Fruit fly (Drosophila melanogaster) whole organism, prepupa: ENCODE measurements around the gene CG18754.

Experiments
- Blimp-1 ChIP-seq: fragments of 200-800 bp; sonication (Bioruptor generic); optimal IDR thresholded peaks from 3 replicates; lab custom pipeline; 2017; ENCODE audit warnings: missing biosample characterization, missing genetic modification characterization, mild to moderate bottlenecking, moderate library complexity, missing genetic modification reagents
- CG11294 ChIP-seq: fragments of 200-800 bp; sonication (Bioruptor generic); IDR thresholded peaks from 2 replicates; pipeline ENCODE4 v1.3.6; 2022; ENCODE audit warnings: missing biosample characterization, missing genetic modification characterization
- CG1621 ChIP-seq: fragments of 200-800 bp; sonication (Bioruptor generic); optimal IDR thresholded peaks from 3 replicates; lab custom pipeline; 2018; ENCODE audit warnings: missing biosample characterization, mild to moderate bottlenecking, missing genetic modification characterization
- CG16779 ChIP-seq: fragments of 200-800 bp; sonication (Bioruptor generic); optimal IDR thresholded peaks from 3 replicates; lab custom pipeline; 2017; ENCODE audit warnings: missing biosample characterization, mild to moderate bottlenecking, missing genetic modification characterization
- CG3032 ChIP-seq: fragments of 200-800 bp; optimal IDR thresholded peaks from 2 replicates; lab custom pipeline; 2019; ENCODE audit warnings: missing biosample characterization, mild to moderate bottlenecking, missing genetic modification characterization, moderate library complexity
- CG31627 ChIP-seq: fragments of 200-800 bp; sonication (Bioruptor generic); optimal IDR thresholded peaks from 3 replicates; lab custom pipeline; 2016; ENCODE audit warnings: missing biosample characterization, missing genetic modification characterization
- CG32006 ChIP-seq: fragments of 200-800 bp; sonication (Bioruptor generic); optimal IDR thresholded peaks from 3 replicates; lab custom pipeline; 2017; ENCODE audit warnings: missing biosample characterization, mild to moderate bottlenecking, missing genetic modification characterization
- CG34406 ChIP-seq: fragments of 200-800 bp; sonication (Bioruptor generic); optimal IDR thresholded peaks from 3 replicates; lab custom pipeline; 2016; ENCODE audit warnings: missing biosample characterization, missing genetic modification characterization
- CG4318 ChIP-seq: fragments of 200-800 bp; sonication (Bioruptor generic); optimal IDR thresholded peaks from 3 replicates; lab custom pipeline; 2017; ENCODE audit warnings: missing biosample characterization, mild to moderate bottlenecking, missing genetic modification characterization
- CG6163 ChIP-seq: fragments of 200-800 bp; sonication (Bioruptor generic); IDR thresholded peaks from 3 replicates; pipeline ENCODE4 v1.3.6; 2022; ENCODE audit warnings: missing biosample characterization, missing genetic modification characterization
- CG7368 ChIP-seq: fragments of 200-800 bp; sonication (Bioruptor generic); optimal IDR thresholded peaks from 3 replicates; lab custom pipeline; 2016; ENCODE audit warnings: missing biosample characterization, missing genetic modification characterization
- CG8119 ChIP-seq: fragments of 200-800 bp; sonication (Bioruptor generic); IDR thresholded peaks from 3 replicates; pipeline ENCODE4 v1.3.6; 2022; ENCODE audit warnings: missing biosample characterization, missing genetic modification characterization
- CG8319 ChIP-seq: fragments of 200-800 bp; sonication (Bioruptor generic); optimal IDR thresholded peaks from 3 replicates; lab custom pipeline; 2016; ENCODE audit warnings: missing biosample characterization, missing genetic modification characterization
- CG9139 ChIP-seq: fragments of 200-800 bp; sonication (Bioruptor generic); optimal IDR thresholded peaks from 3 replicates; lab custom pipeline; 2017; ENCODE audit warnings: missing biosample characterization, mild to moderate bottlenecking, missing genetic modification characterization
- Eip75B ChIP-seq: fragments of 200-800 bp; sonication (Bioruptor generic); optimal IDR thresholded peaks from 3 replicates; lab custom pipeline; 2016; ENCODE audit warnings: missing biosample characterization, missing genetic modification characterization
- Eip78C ChIP-seq: fragments of 200-800 bp; sonication (Bioruptor generic); peaks from one replicate; lab custom pipeline; 2016; ENCODE audit warnings: missing biosample characterization, missing genetic modification characterization
- Ets21C ChIP-seq: fragments of 200-800 bp; sonication (Bioruptor generic); optimal IDR thresholded peaks from 3 replicates; lab custom pipeline; 2016; ENCODE audit warnings: missing biosample characterization, missing genetic modification characterization
- Gug ChIP-seq: fragments of 200-800 bp; sonication (Bioruptor generic); IDR thresholded peaks from 2 replicates; pipeline ENCODE4 v1.3.6; 2022; ENCODE audit warnings: missing biosample characterization, missing genetic modification characterization
- Hr39 ChIP-seq: fragments of 200-800 bp; sonication (Bioruptor generic); optimal IDR thresholded peaks from 2 replicates; lab custom pipeline; 2016; ENCODE audit warnings: missing biosample characterization, missing genetic modification characterization
- Hr4 ChIP-seq: fragments of 200-800 bp; sonication (Bioruptor generic); optimal IDR thresholded peaks from 3 replicates; lab custom pipeline; 2016; ENCODE audit warnings: missing biosample characterization, missing genetic modification characterization
- OdsH ChIP-seq: fragments of 200-800 bp; sonication (Bioruptor generic); optimal IDR thresholded peaks from 3 replicates; lab custom pipeline; 2016; ENCODE audit warnings: missing biosample characterization, missing genetic modification characterization
- Smox ChIP-seq: fragments of 200-800 bp; sonication (Bioruptor generic); optimal IDR thresholded peaks from 3 replicates; lab custom pipeline; 2016; ENCODE audit warnings: missing biosample characterization, missing genetic modification characterization
- Sox102F ChIP-seq: fragments of 200-800 bp; sonication (Bioruptor generic); optimal IDR thresholded peaks from 2 replicates; lab custom pipeline; 2016; ENCODE audit warnings: missing biosample characterization, mild to moderate bottlenecking, missing genetic modification characterization
- Sox14 ChIP-seq: fragments of 200-800 bp; sonication (Bioruptor generic); optimal IDR thresholded peaks from 3 replicates; lab custom pipeline; 2016; ENCODE audit warnings: missing biosample characterization, missing genetic modification characterization
- acj6 ChIP-seq: fragments of 200-800 bp; sonication (Bioruptor generic); optimal IDR thresholded peaks from 3 replicates; lab custom pipeline; 2016; ENCODE audit warnings: missing biosample characterization, missing genetic modification characterization
- cyc ChIP-seq: fragments of 200-800 bp; sonication (Bioruptor generic); optimal IDR thresholded peaks from 3 replicates; lab custom pipeline; 2016; ENCODE audit warnings: missing biosample characterization, missing genetic modification characterization
- dac ChIP-seq: fragments of 200-800 bp; sonication (Bioruptor generic); optimal IDR thresholded peaks from 2 replicates; lab custom pipeline; 2017; ENCODE audit warnings: missing biosample characterization, mild to moderate bottlenecking, missing genetic modification characterization
- eg ChIP-seq: fragments of 200-800 bp; sonication (Bioruptor generic); IDR thresholded peaks from 3 replicates; pipeline ENCODE4 v1.3.6; 2022; ENCODE audit warnings: missing biosample characterization, missing genetic modification characterization
- fd59A ChIP-seq: fragments of 200-800 bp; sonication (Bioruptor generic); optimal IDR thresholded peaks from 2 replicates; lab custom pipeline; 2017; ENCODE audit warnings: missing biosample characterization, mild to moderate bottlenecking, missing genetic modification characterization, missing genetic modification reagents
- fd85E ChIP-seq: fragments of 200-800 bp; sonication (Bioruptor generic); optimal IDR thresholded peaks from 3 replicates; lab custom pipeline; 2016; ENCODE audit warnings: missing biosample characterization, missing genetic modification characterization
- fkh ChIP-seq: fragments of 200-800 bp; sonication (Bioruptor generic); optimal IDR thresholded peaks from 3 replicates; lab custom pipeline; 2017; ENCODE audit warnings: missing biosample characterization, mild to moderate bottlenecking, missing genetic modification characterization, moderate library complexity
- lz ChIP-seq: fragments of 200-800 bp; sonication (Bioruptor generic); optimal IDR thresholded peaks from 3 replicates; lab custom pipeline; 2016; ENCODE audit warnings: missing biosample characterization, missing genetic modification characterization
- net ChIP-seq: fragments of 200-800 bp; sonication (Bioruptor generic); optimal IDR thresholded peaks from 3 replicates; lab custom pipeline; 2016; ENCODE audit warnings: missing biosample characterization, missing genetic modification characterization
- pdm3 ChIP-seq: fragments of 200-800 bp; sonication (Bioruptor generic); optimal IDR thresholded peaks from 3 replicates; lab custom pipeline; 2016; ENCODE audit warnings: missing biosample characterization, missing genetic modification characterization
- ss ChIP-seq, 2 experiments: fragments of 200-800 bp; sonication (Bioruptor generic); optimal IDR thresholded peaks; 2 replicates in 1 of 2; 3 replicates in 1 of 2; lab custom pipeline; 2017 to 2018; ENCODE audit warnings: mild to moderate bottlenecking in 2 of 2, missing biosample characterization in 2 of 2, missing genetic modification characterization in 2 of 2, moderate library complexity in 1 of 2
- svp ChIP-seq: fragments of 200-800 bp; sonication (Bioruptor generic); peaks from one replicate; lab custom pipeline; 2016; ENCODE audit warnings: missing biosample characterization, missing genetic modification characterization
- vri ChIP-seq: fragments of 200-800 bp; sonication (Bioruptor generic); optimal IDR thresholded peaks from 3 replicates; lab custom pipeline; 2016; ENCODE audit warnings: missing biosample characterization, mild to moderate bottlenecking, missing genetic modification characterization

CG18754 gene

DNA sequence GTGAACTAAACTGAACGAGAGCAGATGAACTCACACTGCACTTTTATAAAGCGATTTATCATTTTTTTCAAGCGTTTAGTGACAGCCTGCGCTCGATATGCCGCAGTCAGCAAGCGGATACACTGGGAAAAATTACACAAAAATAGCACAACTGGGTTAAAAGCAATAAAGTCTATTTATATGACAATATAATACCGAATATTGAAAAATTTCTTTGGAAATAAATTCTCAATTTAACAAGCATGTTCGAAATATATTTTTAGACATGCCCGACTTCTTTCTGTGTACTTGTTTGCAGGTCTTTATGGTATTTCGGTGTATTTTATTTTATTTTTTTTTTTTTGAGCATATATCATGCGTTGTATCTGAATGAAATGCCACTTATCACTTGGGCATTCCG lies 30.0 kb downstream of the CG18754 start (continued):
- TF ChIP-seq fkh (GFP tag; lab: Kevin White, UChicago): no peak
- TF ChIP-seq dac: no peak
- peak; percentile 53 for TF ChIP-seq CG1621 (tag; lab: Kevin White, UChicago)
- TF ChIP-seq ss (GFP tag; optimal IDR thresholded peaks at IDR 0.05; lab: Kevin White, UChicago): peak in 1 of 2 experiments; percentile 75
- TF ChIP-seq eg: peak; percentile 56
- TF ChIP-seq net (GFP tag; lab: Kevin White, UChicago): peak; percentile 67
- TF ChIP-seq cyc (GFP tag; lab: Kevin White, UChicago): peak; percentile 74

DNA sequence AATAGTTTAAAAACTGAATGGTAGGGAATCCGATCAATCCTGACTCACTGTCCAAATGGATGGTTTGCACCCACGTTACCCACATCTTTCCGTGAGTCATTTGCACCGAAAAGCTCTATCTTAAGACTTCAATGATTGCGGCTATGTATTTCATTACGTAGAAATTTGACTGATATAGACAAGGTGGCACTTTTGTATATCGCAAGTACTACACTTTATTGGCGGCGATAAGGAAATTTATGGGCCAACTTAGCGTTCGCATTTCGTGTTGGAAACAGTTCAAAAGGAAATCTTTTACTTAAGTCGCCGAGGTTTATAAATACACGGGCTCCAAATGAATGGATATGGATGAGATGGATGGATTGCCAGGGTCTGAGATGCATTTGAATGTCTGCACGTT lies 31.0 kb downstream of the CG18754 start:
- TF ChIP-seq CG4318 (GFP tag; lab: Kevin White, UChicago) (no peak), Hr4 (GFP tag; lab: Kevin White, UChicago) (no peak), CG11294 (GFP tag; lab: Robert Waterston, UW) (no peak), cyc (GFP tag; lab: Kevin White, UChicago) (no peak), Gug (GFP tag; lab: Robert Waterston, UW) (no peak), vri (GFP tag; lab: Kevin White, UChicago) (peak; percentile 65), acj6 (GFP tag; lab: Kevin White, UChicago) (no peak), Eip75B (no peak)

DNA sequence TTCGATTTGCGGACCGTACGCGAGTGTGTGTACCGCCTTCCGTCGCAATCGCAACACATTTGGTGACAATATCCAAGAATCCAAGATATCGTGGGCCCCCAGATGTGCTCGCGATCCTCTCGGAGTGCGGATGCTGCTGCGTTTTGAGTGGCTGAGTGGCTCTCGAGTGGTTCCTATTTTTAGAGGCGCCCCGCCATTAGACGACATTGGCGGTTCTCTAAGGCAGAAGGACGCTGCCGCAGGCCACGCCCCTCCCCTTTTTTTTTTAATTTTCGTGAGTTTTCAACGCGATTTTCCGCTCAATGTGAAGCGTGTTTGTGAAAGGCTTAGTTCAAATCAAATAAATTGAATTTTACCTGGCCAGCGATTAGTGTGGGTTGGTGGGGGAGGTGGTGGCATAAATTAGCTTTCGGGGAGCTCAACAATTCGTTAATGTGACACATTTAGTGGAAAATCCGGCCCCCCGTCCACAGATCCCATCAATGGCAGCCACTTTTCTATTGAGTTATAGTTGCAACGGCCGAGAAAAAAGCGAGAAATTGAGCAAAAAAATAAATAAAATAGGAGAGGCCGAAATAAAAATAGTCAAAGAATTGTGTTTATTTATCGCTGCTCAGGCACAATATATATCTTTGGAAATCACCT lies 34.6 kb downstream of the CG18754 start, which contains the start of gene nau:
Gene nau, minus strand, starts transcription at position 61 of the 645 bp plus-strand sequence.
- TF ChIP-seq CG11294 (GFP tag; lab: Robert Waterston, UW): no peak
- TF ChIP-seq Eip78C (GFP tag; lab: Kevin White, UChicago): no peak
- no peak for TF ChIP-seq CG8119 (GFP tag; lab: Robert Waterston, UW)
- TF ChIP-seq, all 60 proteins: peak for 0

DNA sequence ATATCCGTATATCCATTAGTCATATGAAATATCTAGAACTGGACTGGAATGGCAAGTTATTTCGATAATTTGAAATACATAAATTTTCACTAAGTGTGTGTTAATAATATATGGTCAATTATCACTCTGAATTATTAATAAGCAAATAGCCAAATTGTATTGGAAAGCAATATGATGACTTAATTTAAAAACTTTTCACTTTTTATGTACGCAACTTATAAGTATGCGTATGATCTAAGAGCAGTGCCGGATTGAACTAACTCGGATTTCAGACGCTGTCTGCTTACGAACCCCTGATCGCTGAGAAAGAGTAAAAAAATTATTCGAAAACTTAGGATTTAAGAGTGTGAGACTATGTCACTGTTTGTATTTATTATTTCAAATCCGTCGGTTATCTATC lies 37.7 kb downstream of the CG18754 start, which contains the start of gene CG10232:
Gene CG10232, minus strand, starts transcription at position 101 of the 400 bp plus-strand sequence.
- TF ChIP-seq cyc (GFP tag; lab: Kevin White, UChicago): no peak
- TF ChIP-seq Blimp-1 (GFP tag; lab: Kevin White, UChicago): no peak
- no peak for TF ChIP-seq CG9139
- TF ChIP-seq fkh (GFP tag; lab: Kevin White, UChicago): no peak
- no peak for TF ChIP-seq fd85E (GFP tag; lab: Kevin White, UChicago)
- TF ChIP-seq CG11294 (GFP tag; lab: Robert Waterston, UW): no peak
- no peak for TF ChIP-seq CG32006 (GFP tag; lab: Kevin White, UChicago)
- no peak for TF ChIP-seq CG8319 (GFP tag; lab: Kevin White, UChicago)
- no peak for TF ChIP-seq CG31627
- TF ChIP-seq Eip75B: no peak
- TF ChIP-seq CG34406 (GFP tag; lab: Kevin White, UChicago): no peak
- no peak for TF ChIP-seq Sox102F (GFP tag; lab: Kevin White, UChicago)
- TF ChIP-seq vri (GFP tag; lab: Kevin White, UChicago): no peak
- TF ChIP-seq Sox14 (GFP tag; lab: Kevin White, UChicago): no peak
- TF ChIP-seq OdsH (GFP tag; lab: Kevin White, UChicago): no peak
- no peak for TF ChIP-seq pdm3 (GFP tag; lab: Kevin White, UChicago)
- no peak for TF ChIP-seq Ets21C (GFP tag; lab: Kevin White, UChicago)
- TF ChIP-seq CG16779: no peak
- TF ChIP-seq lz (GFP tag; lab: Kevin White, UChicago): no peak

DNA sequence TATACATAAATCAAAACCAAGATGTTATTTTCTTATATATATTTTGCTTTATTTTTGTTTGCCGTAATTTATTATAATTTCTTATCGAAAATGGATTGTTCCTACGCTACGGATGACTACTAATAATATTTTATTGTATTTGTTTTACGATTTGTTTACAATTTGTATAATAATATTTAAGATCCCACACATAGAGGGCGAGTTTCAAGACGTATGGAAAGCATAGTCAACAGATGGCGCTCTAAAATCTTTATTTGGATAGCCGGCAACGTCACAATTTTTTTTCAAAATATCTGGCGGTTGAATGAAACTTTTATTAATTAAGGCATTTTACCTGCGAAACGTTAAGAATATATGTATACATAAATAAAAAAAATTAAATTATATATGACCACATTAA lies 38.1 kb downstream of the CG18754 start:
- TF ChIP-seq lz (GFP tag; lab: Kevin White, UChicago) (peak; percentile 18), net (GFP tag; lab: Kevin White, UChicago) (no peak), CG32006 (GFP tag; lab: Kevin White, UChicago) (no peak), cyc (GFP tag; lab: Kevin White, UChicago) (peak; percentile 7), CG31627 (peak; percentile 33), Smox (peak; percentile 6), fd59A (GFP tag; lab: Kevin White, UChicago) (no peak), CG3032 (peak; percentile 20), svp (GFP tag; lab: Kevin White, UChicago) (peak; percentile 65), CG7368 (GFP tag; lab: Kevin White, UChicago) (no peak), Hr39 (GFP tag; lab: Kevin White, UChicago) (peak; percentile 13), eg (no peak), CG6163 (GFP tag; lab: Robert Waterston, UW) (no peak), fkh (GFP tag; lab: Kevin White, UChicago) (peak; percentile 97)
